Fruit fly (Drosophila melanogaster): ENCODE data around the gene CG14298.

CG14298 gene

dm6 chr3R:18913856-18914593, 38.7 kb downstream of the CG14298 start:
- TF ChIP-seq toe (GFP tag; optimal IDR thresholded peaks at IDR 0.05) (peak; percentile 33), kay (GFP tag; ENCODE audit: borderline replicate concordance) (peak; percentile 80), tj (GFP tag; optimal IDR thresholded peaks at IDR 0.05) (no peak), CG14711 (tag; optimal IDR thresholded peaks at IDR 0.05) (peak; percentile 4), CG33017 (tag; optimal IDR thresholded peaks at IDR 0.05) (peak; percentile 13)

dm6 chr3R:18914594-18915275, 39.4 kb downstream of the CG14298 start, which contains the start of gene Xrp1:
Gene Xrp1 (plus strand): TSS chr3R:18914968.
- TF ChIP-seq CG11617 (GFP tag; optimal IDR thresholded peaks at IDR 0.05): no peak
- no peak for TF ChIP-seq toe (GFP tag; optimal IDR thresholded peaks at IDR 0.05)
- TF ChIP-seq CG1620 (GFP tag; optimal IDR thresholded peaks at IDR 0.05): no peak
- no peak for TF ChIP-seq CG14711 (tag; optimal IDR thresholded peaks at IDR 0.05)
- peak; percentile 71 for TF ChIP-seq Mnt (GFP tag; optimal IDR thresholded peaks at IDR 0.05)
- TF ChIP-seq pad (GFP tag; optimal IDR thresholded peaks at IDR 0.05): peak; percentile 14
- peak; percentile 94 for TF ChIP-seq tj (GFP tag; optimal IDR thresholded peaks at IDR 0.05)
- peak; percentile 85 for TF ChIP-seq kay (GFP tag; ENCODE audit: borderline replicate concordance)
- no peak for TF ChIP-seq Clk (GFP tag; optimal IDR thresholded peaks at IDR 0.05)
- TF ChIP-seq CG7101 (tag; optimal IDR thresholded peaks at IDR 0.05): peak; percentile 50
- peak; percentile 79 for TF ChIP-seq CG12768 (GFP tag; optimal IDR thresholded peaks at IDR 0.05)
- peak; percentile 68 for TF ChIP-seq cic (GFP tag; optimal IDR thresholded peaks at IDR 0.05)
- TF ChIP-seq cnc (optimal IDR thresholded peaks at IDR 0.05): no peak
- peak; percentile 28 for TF ChIP-seq ovo (GFP tag; optimal IDR thresholded peaks at IDR 0.05)
- no peak for TF ChIP-seq Hr96 (GFP tag; optimal IDR thresholded peaks at IDR 0.05)
- peak; percentile 3 for TF ChIP-seq bab1 (GFP tag; optimal IDR thresholded peaks at IDR 0.05)
- peak; percentile 65 for TF ChIP-seq CG33017 (tag; optimal IDR thresholded peaks at IDR 0.05)
- TF ChIP-seq CG5204 (GFP tag; optimal IDR thresholded peaks at IDR 0.05): no peak
- TF ChIP-seq Crg-1 (GFP tag; optimal IDR thresholded peaks at IDR 0.05): no peak

- TF ChIP-seq cic (GFP tag; optimal IDR thresholded peaks at IDR 0.05) (peak; percentile 46), CG12768 (GFP tag; optimal IDR thresholded peaks at IDR 0.05) (no peak), Hr96 (GFP tag; optimal IDR thresholded peaks at IDR 0.05) (no peak), toe (GFP tag; optimal IDR thresholded peaks at IDR 0.05) (no peak)
Observed at dm6 chr3R:18915644-18916194, 40.4 kb downstream of the CG14298 start.

dm6 chr3R:18916715-18917253, 41.5 kb downstream of the CG14298 start:
- peak; percentile 94 for TF ChIP-seq tj (GFP tag; optimal IDR thresholded peaks at IDR 0.05)
- peak; percentile 44 for TF ChIP-seq CG14711 (tag; optimal IDR thresholded peaks at IDR 0.05)
- TF ChIP-seq toe (GFP tag; optimal IDR thresholded peaks at IDR 0.05): no peak
- peak; percentile 82 for TF ChIP-seq cic (GFP tag; optimal IDR thresholded peaks at IDR 0.05)
- no peak for TF ChIP-seq CG5204 (GFP tag; optimal IDR thresholded peaks at IDR 0.05)
- TF ChIP-seq CG1620 (GFP tag; optimal IDR thresholded peaks at IDR 0.05): no peak
- TF ChIP-seq CG12768 (GFP tag; optimal IDR thresholded peaks at IDR 0.05): peak; percentile 81
- peak; percentile 56 for TF ChIP-seq pad (GFP tag; optimal IDR thresholded peaks at IDR 0.05)
- TF ChIP-seq CG33017 (tag; optimal IDR thresholded peaks at IDR 0.05): peak; percentile 65
- peak; percentile 65 for TF ChIP-seq Mnt (GFP tag; optimal IDR thresholded peaks at IDR 0.05)
- TF ChIP-seq CG7101 (tag; optimal IDR thresholded peaks at IDR 0.05): peak; percentile 56
- TF ChIP-seq CG7045 (GFP tag; optimal IDR thresholded peaks at IDR 0.05): peak; percentile 36
- peak; percentile 57 for TF ChIP-seq CG11617 (GFP tag; optimal IDR thresholded peaks at IDR 0.05)
- peak; percentile 99 for TF ChIP-seq kay (GFP tag; ENCODE audit: borderline replicate concordance)
- TF ChIP-seq Crg-1 (GFP tag; optimal IDR thresholded peaks at IDR 0.05): peak; percentile 14
- no peak for TF ChIP-seq ovo (GFP tag; optimal IDR thresholded peaks at IDR 0.05)
- peak; percentile 95 to 99 for TF ChIP-seq cnc (optimal IDR thresholded peaks at IDR 0.05)
- peak; percentile 59 for TF ChIP-seq Hr96 (GFP tag; optimal IDR thresholded peaks at IDR 0.05)
- no peak for TF ChIP-seq Clk (GFP tag; optimal IDR thresholded peaks at IDR 0.05)
- peak; percentile 83 for TF ChIP-seq bab1 (GFP tag; optimal IDR thresholded peaks at IDR 0.05)

dm6 chr3R:18917976-18918871, 42.9 kb downstream of the CG14298 start:
- TF ChIP-seq CG7101 (tag; optimal IDR thresholded peaks at IDR 0.05) (peak; percentile 69), Clk (GFP tag; optimal IDR thresholded peaks at IDR 0.05) (no peak), cnc (optimal IDR thresholded peaks at IDR 0.05) (no peak), Mnt (GFP tag; optimal IDR thresholded peaks at IDR 0.05) (peak; percentile 67), kay (GFP tag; ENCODE audit: borderline replicate concordance) (peak; percentile 99), toe (GFP tag; optimal IDR thresholded peaks at IDR 0.05) (peak; percentile 47), Crg-1 (GFP tag; optimal IDR thresholded peaks at IDR 0.05) (peak; percentile 14), pad (GFP tag; optimal IDR thresholded peaks at IDR 0.05) (peak; percentile 31), CG12768 (GFP tag; optimal IDR thresholded peaks at IDR 0.05) (peak; percentile 62), tj (GFP tag; optimal IDR thresholded peaks at IDR 0.05) (peak; percentile 48), CG7045 (GFP tag; optimal IDR thresholded peaks at IDR 0.05) (no peak), CG1620 (GFP tag; optimal IDR thresholded peaks at IDR 0.05) (peak; percentile 6), CG33017 (tag; optimal IDR thresholded peaks at IDR 0.05) (peak; percentile 83), Hr96 (GFP tag; optimal IDR thresholded peaks at IDR 0.05) (no peak), CG14711 (tag; optimal IDR thresholded peaks at IDR 0.05) (peak; percentile 51), bab1 (GFP tag; optimal IDR thresholded peaks at IDR 0.05) (peak; percentile 47), ovo (GFP tag; optimal IDR thresholded peaks at IDR 0.05) (no peak), CG5204 (GFP tag; optimal IDR thresholded peaks at IDR 0.05) (no peak), CG11617 (GFP tag; optimal IDR thresholded peaks at IDR 0.05) (peak; percentile 51), cic (GFP tag; optimal IDR thresholded peaks at IDR 0.05) (peak; percentile 86)

All from whole organism, adult.